Worm (Caenorhabditis elegans) whole organism, late embryonic: ENCODE results near the gene F16F9.3.

Source experiments
- ahr-1 ChIP-seq: sonication (generic microtip); optimal IDR thresholded peaks from 2 replicates; lab custom pipeline; 2016; ENCODE audit warnings: missing genetic modification characterization, missing compliant biosample characterization
- ceh-18 ChIP-seq: sonication (generic microtip); optimal IDR thresholded peaks from 2 replicates; lab custom pipeline; 2016; ENCODE audit warnings: missing genetic modification characterization, missing compliant biosample characterization
- ceh-9 ChIP-seq: sonication (generic microtip); optimal IDR thresholded peaks from 2 replicates; lab custom pipeline; 2016; ENCODE audit warnings: mild to moderate bottlenecking, missing genetic modification characterization, inconsistent platforms, missing compliant biosample characterization
- dmd-4 ChIP-seq: sonication (generic microtip); optimal IDR thresholded peaks from 2 replicates; lab custom pipeline; 2016; ENCODE audit warnings: borderline replicate concordance, missing genetic modification characterization, missing compliant biosample characterization
- fkh-10 ChIP-seq: fragments of 150-350 bp; optimal IDR thresholded peaks from 2 replicates; lab custom pipeline; 2014; ENCODE audit warnings: missing biosample characterization, missing genetic modification reagents, missing genetic modification characterization
- mec-3 ChIP-seq: sonication (generic microtip); optimal IDR thresholded peaks from 2 replicates; lab custom pipeline; 2016; ENCODE audit warnings: borderline replicate concordance, missing genetic modification characterization, missing compliant biosample characterization
- unc-86 ChIP-seq: sonication (generic microtip); optimal IDR thresholded peaks from 2 replicates; lab custom pipeline; 2016; ENCODE audit warnings: missing genetic modification characterization, missing compliant biosample characterization

DNA sequence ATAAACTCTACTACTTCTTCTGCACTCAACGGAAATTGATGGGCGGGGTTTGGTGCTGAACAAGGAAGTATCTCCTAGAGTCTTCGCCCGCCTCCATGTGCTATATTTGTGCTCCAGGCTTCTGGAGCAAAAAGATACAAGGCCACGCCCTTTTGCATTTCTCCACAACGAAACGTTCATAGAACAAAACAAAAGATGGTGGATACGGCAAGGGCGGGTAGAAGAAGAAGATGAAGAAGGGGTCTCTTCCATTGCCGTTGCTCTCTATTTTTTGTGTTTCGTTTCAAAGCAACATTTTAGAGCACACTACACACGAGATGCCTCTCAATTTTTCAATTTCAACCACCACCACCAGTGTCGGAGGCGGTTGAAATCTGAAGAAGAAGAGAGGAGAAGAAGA is 18.9 kb downstream of the F16F9.3 start:
- TF ChIP-seq fkh-10 (GFP tag; lab: Kevin White, UChicago) (peak; percentile 58), ceh-18 (tag; lab: Kevin White, UChicago) (no peak), dmd-4 (tag; lab: Kevin White, UChicago) (no peak), ahr-1 (tag; lab: Kevin White, UChicago) (no peak), mec-3 (no peak), ceh-9 (no peak), unc-86 (tag; lab: Kevin White, UChicago) (no peak)
